Fruit fly (Drosophila melanogaster): Measurements from ENCODE around the gene MESR6.

MESR6 gene

dm6 chr3L:19079798-19080691 is 12.4 kb upstream of the MESR6 start:
- TF ChIP-seq usp (GFP tag; optimal IDR thresholded peaks at IDR 0.05) (no peak), Vsx2 (GFP tag; optimal IDR thresholded peaks at IDR 0.05; ENCODE audit: partially characterized antibody) (no peak), CG32264 (GFP tag; optimal IDR thresholded peaks at IDR 0.05) (peak; percentile 2), dmrt93B (GFP tag; optimal IDR thresholded peaks at IDR 0.05) (peak; percentile 60), sv (GFP tag; optimal IDR thresholded peaks at IDR 0.05) (no peak), GATAd (GFP tag; optimal IDR thresholded peaks at IDR 0.05) (no peak), Hr78 (GFP tag; optimal IDR thresholded peaks at IDR 0.05) (no peak), foxo (GFP tag; optimal IDR thresholded peaks at IDR 0.05) (peak in 1 of 2 experiments; percentile 74), sage (GFP tag; optimal IDR thresholded peaks at IDR 0.05) (no peak), Jra (GFP tag; optimal IDR thresholded peaks at IDR 0.05) (peak; percentile 16), CG9705 (GFP tag; optimal IDR thresholded peaks at IDR 0.05) (peak; percentile 19), lola (GFP tag; optimal IDR thresholded peaks at IDR 0.05) (no peak), pan (optimal IDR thresholded peaks at IDR 0.05) (no peak), CrebA (GFP tag; optimal IDR thresholded peaks at IDR 0.05; ENCODE audit: borderline replicate concordance) (no peak), fru (GFP tag; optimal IDR thresholded peaks at IDR 0.05) (peak; percentile 77), rgr (GFP tag; optimal IDR thresholded peaks at IDR 0.05) (peak; percentile 35), Rel (GFP tag; optimal IDR thresholded peaks at IDR 0.05) (no peak), Rel (tag; optimal IDR thresholded peaks at IDR 0.05) (no peak), h (GFP tag; optimal IDR thresholded peaks at IDR 0.05) (peak; percentile 48), dsf (GFP tag; optimal IDR thresholded peaks at IDR 0.05; ENCODE audit: borderline replicate concordance) (no peak), Myc (optimal IDR thresholded peaks at IDR 0.05) (no peak), Dif (GFP tag; optimal IDR thresholded peaks at IDR 0.05; ENCODE audit: partially characterized antibody) (no peak), Mio (GFP tag; optimal IDR thresholded peaks at IDR 0.05) (no peak), br (GFP tag; optimal IDR thresholded peaks at IDR 0.05) (peak; percentile 61), woc (GFP tag; optimal IDR thresholded peaks at IDR 0.05) (peak; percentile 66), jim (GFP tag; optimal IDR thresholded peaks at IDR 0.05) (no peak), Hnf4 (GFP tag; optimal IDR thresholded peaks at IDR 0.05) (no peak), dl (GFP tag; optimal IDR thresholded peaks at IDR 0.05; ENCODE audit: insufficient read depth in 1 of 2, partially characterized antibody in 2 of 2) (no peak), tai (GFP tag; optimal IDR thresholded peaks at IDR 0.05) (peak; percentile 41), brk (GFP tag; optimal IDR thresholded peaks at IDR 0.05) (no peak), Sp1 (GFP tag; optimal IDR thresholded peaks at IDR 0.05) (peak; percentile 69), Dfd (GFP tag; optimal IDR thresholded peaks at IDR 0.05) (no peak), psq (GFP tag; optimal IDR thresholded peaks at IDR 0.05) (peak; percentile 73), N (GFP tag; optimal IDR thresholded peaks at IDR 0.05) (no peak), OdsH (GFP tag; optimal IDR thresholded peaks at IDR 0.05) (peak; percentile 44), Hr83 (GFP tag; optimal IDR thresholded peaks at IDR 0.05; ENCODE audit: poor library complexity, severe bottlenecking) (no peak), HLH106 (tag; optimal IDR thresholded peaks at IDR 0.05) (peak; percentile 58), ey (GFP tag; optimal IDR thresholded peaks at IDR 0.05) (peak; percentile 73), Abd-B (GFP tag; optimal IDR thresholded peaks at IDR 0.05) (no peak)

- no peak for TF ChIP-seq Sp1 (GFP tag; optimal IDR thresholded peaks at IDR 0.05)
- TF ChIP-seq psq (GFP tag; optimal IDR thresholded peaks at IDR 0.05) = peak; percentile 72
- TF ChIP-seq sv (GFP tag; optimal IDR thresholded peaks at IDR 0.05) = no peak
- TF ChIP-seq dl (GFP tag; optimal IDR thresholded peaks at IDR 0.05; ENCODE audit: insufficient read depth in 1 of 2, partially characterized antibody in 2 of 2) = peak; percentile 16 to 56
- peak; percentile 70 for TF ChIP-seq Dif (GFP tag; optimal IDR thresholded peaks at IDR 0.05; ENCODE audit: partially characterized antibody)
These were observed 11.4 kb upstream of the MESR6 start for dm6 chr3L:19080926-19081700.
